Worm (Caenorhabditis elegans) whole organism, mixed stage, embryonic: ENCODE data around the gene srw-145.

ENCODE experiments used
- bed-3 ChIP-seq: fragments of 200-800 bp; sonication (Bioruptor generic); optimal IDR thresholded peaks from 3 replicates; lab custom pipeline; 2018; ENCODE audit warnings: mild to moderate bottlenecking, missing genetic modification characterization, moderate library complexity, missing compliant biosample characterization
- blmp-1 ChIP-seq: fragments of 150-350 bp; optimal IDR thresholded peaks from 2 replicates; lab custom pipeline; 2014; ENCODE audit warnings: missing biosample characterization, missing genetic modification characterization
- cnd-1 ChIP-seq: fragments of 200-800 bp; sonication (Bioruptor generic); optimal IDR thresholded peaks from 2 replicates; lab custom pipeline; 2018; ENCODE audit warnings: mild to moderate bottlenecking, missing genetic modification characterization, missing compliant biosample characterization
- elt-1 ChIP-seq: sonication (generic microtip); optimal IDR thresholded peaks from 2 replicates; lab custom pipeline; 2017; ENCODE audit warnings: missing genetic modification characterization, mild to moderate bottlenecking, missing compliant biosample characterization, antibody characterized with exemption, moderate library complexity, borderline replicate concordance; ENCODE audit not compliant: insufficient read depth
- elt-3 ChIP-seq: fragments of 150-350 bp; optimal IDR thresholded peaks from 2 replicates; lab custom pipeline; 2014; ENCODE audit warnings: missing biosample characterization, missing genetic modification characterization
- mab-5 ChIP-seq: fragments of 150-350 bp; optimal IDR thresholded peaks from 2 replicates; lab custom pipeline; 2014; ENCODE audit warnings: missing biosample characterization, missing genetic modification characterization
- nhr-237 ChIP-seq: fragments of 150-350 bp; optimal IDR thresholded peaks from 2 replicates; lab custom pipeline; 2014; ENCODE audit warnings: missing biosample characterization, missing genetic modification characterization
- snpc-4 ChIP-seq: fragments of 150-350 bp; optimal IDR thresholded peaks from 2 replicates; lab custom pipeline; 2014; ENCODE audit warnings: missing biosample characterization, missing genetic modification characterization
- unc-62 ChIP-seq: fragments of 150-350 bp; optimal IDR thresholded peaks from 2 replicates; lab custom pipeline; 2014; ENCODE audit warnings: missing biosample characterization, missing genetic modification reagents, missing genetic modification characterization
- ztf-11 ChIP-seq: fragments of 150-350 bp; optimal IDR thresholded peaks from 2 replicates; lab custom pipeline; 2014; ENCODE audit warnings: missing biosample characterization, missing genetic modification characterization

ce11 chrV:13960916-13961315 is 24.0 kb downstream of the srw-145 start, which contains the start of gene srh-24:
- no peak for TF ChIP-seq ztf-11 (tag; lab: Kevin White, UChicago)
- TF ChIP-seq elt-1 (tag; lab: Kevin White, UChicago), result no peak
- no peak for TF ChIP-seq snpc-4 (tag; lab: Kevin White, UChicago)
- no peak for TF ChIP-seq nhr-237
- no peak for TF ChIP-seq unc-62
- no peak for TF ChIP-seq cnd-1 (tag; lab: Kevin White, UChicago)
- no peak for TF ChIP-seq blmp-1 (tag; lab: Kevin White, UChicago)
- TF ChIP-seq bed-3 (GFP tag; lab: Kevin White, UChicago), result no peak
- no peak for TF ChIP-seq mab-5 (tag; lab: Kevin White, UChicago)
- TF ChIP-seq elt-3 (tag; lab: Kevin White, UChicago), result no peak
